4 worm cellular contexts compared by ENCODE assay signal in genomic region chrIV:15931176-15931575, ce11.
TF ChIP-seq lines count a peak whose summit lies in the region.

No protein-coding gene starts in this region.

TF ChIP-seq in whole organism, L2 larva, 48 proteins besides CTCF, POLR2A, EP300 and RAD21 (continues in another document):
- TF ChIP-seq elt-3 (tag; optimal IDR thresholded peaks at IDR 0.05; lab: Kevin White, UChicago) (no peak), ama-1 (optimal IDR thresholded peaks at IDR 0.05; lab: Kevin White, UChicago) (no peak), fos-1 (tag; optimal IDR thresholded peaks at IDR 0.05; lab: Kevin White, UChicago) (no peak), nhr-129 (tag; optimal IDR thresholded peaks at IDR 0.05; lab: Kevin White, UChicago) (peak; percentile 60), nhr-25 (tag; optimal IDR thresholded peaks at IDR 0.05; lab: Kevin White, UChicago) (no peak), nhr-6 (tag; optimal IDR thresholded peaks at IDR 0.05; lab: Kevin White, UChicago) (no peak), zag-1 (tag; optimal IDR thresholded peaks at IDR 0.05; lab: Kevin White, UChicago) (no peak), F13H6.1 (tag; optimal IDR thresholded peaks at IDR 0.05; lab: Kevin White, UChicago) (no peak), ZK546.5 (tag; optimal IDR thresholded peaks at IDR 0.05; lab: Kevin White, UChicago) (no peak), alr-1 (tag; optimal IDR thresholded peaks at IDR 0.05; lab: Kevin White, UChicago) (no peak), ztf-11 (tag; optimal IDR thresholded peaks at IDR 0.05; lab: Kevin White, UChicago) (no peak), peb-1 (tag; optimal IDR thresholded peaks at IDR 0.05; lab: Kevin White, UChicago) (no peak), lin-13 (GFP tag; optimal IDR thresholded peaks at IDR 0.05; lab: Kevin White, UChicago) (no peak), mab-5 (tag; optimal IDR thresholded peaks at IDR 0.05; lab: Kevin White, UChicago) (no peak), C34F6.9 (tag; optimal IDR thresholded peaks at IDR 0.05; lab: Kevin White, UChicago) (no peak), skn-1 (tag; optimal IDR thresholded peaks at IDR 0.05; lab: Kevin White, UChicago) (no peak), egl-27 (tag; optimal IDR thresholded peaks at IDR 0.05; lab: Kevin White, UChicago) (no peak), nhr-21 (tag; optimal IDR thresholded peaks at IDR 0.05; lab: Kevin White, UChicago) (no peak), nhr-77 (tag; optimal IDR thresholded peaks at IDR 0.05; lab: Kevin White, UChicago) (no peak), unc-39 (tag; optimal IDR thresholded peaks at IDR 0.05; lab: Kevin White, UChicago) (no peak), nhr-237 (tag; optimal IDR thresholded peaks at IDR 0.05; lab: Kevin White, UChicago) (no peak), unc-55 (GFP tag; optimal IDR thresholded peaks at IDR 0.05; lab: Kevin White, UChicago) (peak; percentile 34), ceh-16 (tag; optimal IDR thresholded peaks at IDR 0.05; lab: Kevin White, UChicago) (no peak), nhr-11 (tag; optimal IDR thresholded peaks at IDR 0.05; lab: Kevin White, UChicago) (no peak), lsy-2 (tag; optimal IDR thresholded peaks at IDR 0.05; lab: Kevin White, UChicago) (no peak)

TF ChIP-seq in whole organism, L4 larva, 104 proteins besides CTCF, POLR2A, EP300 and RAD21 (continues in another document):
- TF ChIP-seq fos-1 (tag; optimal IDR thresholded peaks at IDR 0.05; lab: Kevin White, UChicago) (no peak), fkh-10 (GFP tag; optimal IDR thresholded peaks at IDR 0.05; lab: Kevin White, UChicago) (no peak), F26F4.8 (GFP tag; conservative IDR thresholded peaks at IDR 0.05; lab: Robert Waterston, UW) (peak; percentile 66; the same call in 1 of the 2 replicates), madf-9 (GFP tag; conservative IDR thresholded peaks at IDR 0.05; lab: Robert Waterston, UW) (peak; percentile 75; the same call in 1 of the 2 replicates), pqm-1 (tag; optimal IDR thresholded peaks at IDR 0.05; lab: Kevin White, UChicago) (no peak), F49E8.2 (tag; optimal IDR thresholded peaks at IDR 0.05; lab: Kevin White, UChicago; ENCODE audit: borderline replicate concordance) (no peak), ceh-32 (tag; optimal IDR thresholded peaks at IDR 0.05; lab: Kevin White, UChicago; ENCODE audit: poor library complexity) (no peak), hlh-30 (tag; optimal IDR thresholded peaks at IDR 0.05; lab: Kevin White, UChicago; ENCODE audit: insufficient read depth) (peak; percentile 79), zip-2 (tag; optimal IDR thresholded peaks at IDR 0.05; lab: Kevin White, UChicago) (no peak), ceh-44 (GFP tag; IDR thresholded peaks at IDR 0.05; lab: Robert Waterston, UW) (peak; percentile 48; the same call in 1 of the 2 replicates), zfp-2 (tag; optimal IDR thresholded peaks at IDR 0.05; lab: Kevin White, UChicago) (no peak), daf-16 (GFP tag; optimal IDR thresholded peaks at IDR 0.05; lab: Kevin White, UChicago) (no peak), daf-16 (tag; optimal IDR thresholded peaks at IDR 0.05; lab: Kevin White, UChicago) (peak; percentile 49), aha-1 (tag; lab: Kevin White, UChicago) (peak; percentile 96), arid-1 (GFP tag; conservative IDR thresholded peaks at IDR 0.05; lab: Robert Waterston, UW) (peak; percentile 50; the same call in 1 of the 2 replicates), lim-7 (GFP tag; IDR thresholded peaks at IDR 0.05; lab: Robert Waterston, UW) (no peak), unc-62 (GFP tag; optimal IDR thresholded peaks at IDR 0.05 in 1 of 2; lab: Kevin White, UChicago) (no peak), unc-62 (tag; optimal IDR thresholded peaks at IDR 0.05; lab: Kevin White, UChicago) (no peak), T20F7.1 (GFP tag; optimal IDR thresholded peaks at IDR 0.05; lab: Kevin White, UChicago) (no peak), lsy-2 (tag; optimal IDR thresholded peaks at IDR 0.05; lab: Kevin White, UChicago) (no peak), nhr-102 (tag; optimal IDR thresholded peaks at IDR 0.05; lab: Kevin White, UChicago) (no peak), nhr-111 (GFP tag; optimal IDR thresholded peaks at IDR 0.05; lab: Kevin White, UChicago) (no peak), lin-15B (tag; optimal IDR thresholded peaks at IDR 0.05; lab: Kevin White, UChicago) (no peak)

TF ChIP-seq in whole organism, late embryonic, 69 proteins besides CTCF, POLR2A, EP300 and RAD21:
- TF ChIP-seq hlh-30 (tag; optimal IDR thresholded peaks at IDR 0.05; lab: Kevin White, UChicago; ENCODE audit: insufficient read depth): peak; percentile 64
- peak; percentile 24 for TF ChIP-seq che-1 (tag; optimal IDR thresholded peaks at IDR 0.05; lab: Kevin White, UChicago)
- no peak for TF ChIP-seq fax-1 (tag; optimal IDR thresholded peaks at IDR 0.05; lab: Kevin White, UChicago)

TF ChIP-seq in whole organism, mixed stage, embryonic, 35 proteins besides CTCF, POLR2A, EP300 and RAD21:
- TF ChIP-seq tbx-8 (GFP tag; optimal IDR thresholded peaks at IDR 0.05; lab: Kevin White, UChicago) (no peak), drap-1 (GFP tag; optimal IDR thresholded peaks at IDR 0.05; lab: Kevin White, UChicago) (no peak), pha-4 (tag; optimal IDR thresholded peaks at IDR 0.05; lab: Kevin White, UChicago) (no peak), ceh-43 (GFP tag; optimal IDR thresholded peaks at IDR 0.05; lab: Kevin White, UChicago) (no peak), sptf-1 (tag; optimal IDR thresholded peaks at IDR 0.05; lab: Kevin White, UChicago) (peak; percentile 57), sem-2 (GFP tag; optimal IDR thresholded peaks at IDR 0.05; lab: Kevin White, UChicago) (no peak)
